Worm (Caenorhabditis elegans): ENCODE results near the gene spin-2.
A peak's percentile ranks its signal among the peaks of the same experiment; 100 is the strongest.

spin-2 gene

DNA sequence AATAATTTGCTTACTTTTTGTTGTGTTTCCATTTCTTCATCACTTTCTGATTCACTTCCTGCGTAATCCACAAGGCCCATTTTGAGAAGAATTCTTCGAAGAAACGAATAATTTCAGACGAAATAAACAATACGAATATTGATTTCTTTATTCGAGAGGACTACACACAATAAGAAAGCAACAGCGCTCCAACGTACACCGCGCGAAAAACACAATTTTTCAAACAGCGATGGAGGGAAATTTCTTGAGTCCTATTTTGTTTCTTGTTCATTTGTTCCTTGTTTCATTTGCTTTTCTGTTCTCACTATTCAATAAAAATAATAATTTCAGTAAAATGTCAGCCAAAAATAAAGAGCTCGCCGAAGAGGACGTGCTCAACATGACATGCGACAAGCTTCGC, 6.9 kb downstream of the spin-2 start, which contains the start of the genes prcc-1 and C39E9.12:
prcc-1 (minus strand) TSS at position 119 of the 400 bp plus-strand sequence.
C39E9.12 (plus strand) TSS at position 331 of the 400 bp plus-strand sequence.
- TF ChIP-seq nhr-25 (tag; optimal IDR thresholded peaks at IDR 0.05) = peak; percentile 58
- no peak for TF ChIP-seq unc-39 (tag; optimal IDR thresholded peaks at IDR 0.05)
- TF ChIP-seq nhr-23 (tag; optimal IDR thresholded peaks at IDR 0.05) = peak; percentile 63
- peak; percentile 45 for TF ChIP-seq lin-39 (tag; optimal IDR thresholded peaks at IDR 0.05)
- peak; percentile 81 for TF ChIP-seq ceh-28 (tag; optimal IDR thresholded peaks at IDR 0.05)
- no peak for TF ChIP-seq jun-1 (tag; optimal IDR thresholded peaks at IDR 0.05)
- no peak for TF ChIP-seq egl-27 (tag; optimal IDR thresholded peaks at IDR 0.05)
- TF ChIP-seq lin-15B (tag; optimal IDR thresholded peaks at IDR 0.05) = peak; percentile 91
- TF ChIP-seq pha-4 (tag; optimal IDR thresholded peaks at IDR 0.05) = peak; percentile 86
- peak; percentile 16 for TF ChIP-seq R02D3.7 (tag; optimal IDR thresholded peaks at IDR 0.05)
- peak; percentile 50 for TF ChIP-seq snpc-4 (tag; optimal IDR thresholded peaks at IDR 0.05)
- TF ChIP-seq nhr-43 (tag; optimal IDR thresholded peaks at IDR 0.05; ENCODE audit: poor library complexity, severe bottlenecking) = peak; percentile 25
- TF ChIP-seq elt-2 (tag; optimal IDR thresholded peaks at IDR 0.05) = peak; percentile 12
- TF ChIP-seq ceh-82 (tag; optimal IDR thresholded peaks at IDR 0.05) = no peak
- peak; percentile 42 for TF ChIP-seq pqm-1 (tag; optimal IDR thresholded peaks at IDR 0.05)
- peak; percentile 29 for TF ChIP-seq egl-5 (tag; optimal IDR thresholded peaks at IDR 0.05)
- no peak for TF ChIP-seq elt-3 (tag; optimal IDR thresholded peaks at IDR 0.05)

DNA sequence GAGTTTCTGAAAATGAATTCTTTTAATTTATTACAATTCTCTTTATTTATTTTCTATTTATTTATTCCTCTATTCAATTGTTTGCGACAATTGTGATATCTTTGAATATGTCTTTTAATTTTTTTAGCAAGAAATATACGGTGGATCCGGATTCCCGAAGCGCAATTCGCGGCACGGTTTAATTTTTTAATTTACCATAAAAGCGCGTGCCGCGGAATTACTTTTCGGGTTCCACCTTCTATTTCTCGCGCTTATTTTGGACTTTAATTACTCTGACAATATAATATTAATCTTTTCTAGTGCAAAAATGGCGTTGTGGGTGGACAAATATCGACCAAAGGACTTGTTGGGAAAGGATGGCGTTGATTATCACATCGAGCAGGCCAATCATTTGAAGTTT, 8.7 kb downstream of the spin-2 start, which contains the start of gene rfc-3:
rfc-3 (plus strand) TSS at position 301 of the 400 bp plus-strand sequence.
- TF ChIP-seq lin-15B (tag; optimal IDR thresholded peaks at IDR 0.05) = no peak

- TF ChIP-seq aly-2 (tag; optimal IDR thresholded peaks at IDR 0.05) (peak; percentile 30), egl-27 (tag; optimal IDR thresholded peaks at IDR 0.05) (no peak)
Measured at ce11 chrIV:13096778-13097177, 10.0 kb downstream of the spin-2 start.

DNA sequence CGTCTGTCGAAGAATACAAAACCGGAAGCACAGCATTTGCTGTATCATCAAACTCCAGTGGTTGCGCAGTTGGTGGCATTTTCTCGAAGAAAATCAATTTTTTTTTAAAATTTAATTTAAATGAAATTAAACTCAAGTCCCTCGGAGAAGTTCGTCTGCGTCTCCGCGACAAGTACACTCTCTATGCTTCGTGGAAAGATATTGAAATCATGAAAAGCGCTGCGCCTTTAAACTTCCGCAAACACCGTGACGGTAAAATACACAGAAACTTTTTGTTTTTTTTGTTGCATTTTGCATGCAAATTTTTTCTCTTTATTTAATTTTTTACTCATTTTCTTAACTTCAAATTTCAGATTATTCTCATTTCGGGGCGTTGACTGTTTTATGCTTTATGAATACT, 11.8 kb downstream of the spin-2 start, which contains the start of the genes dli-1, tin-9.2 and exos-4.1:
dli-1 (minus strand) TSS at position 141 of the 400 bp plus-strand sequence.
tin-9.2 (plus strand) TSS at position 344 of the 400 bp plus-strand sequence.
exos-4.1 (plus strand) TSS at position 348 of the 400 bp plus-strand sequence.
- TF ChIP-seq ZK546.5 (tag; optimal IDR thresholded peaks at IDR 0.05) = no peak
- TF ChIP-seq nhr-25 (tag; optimal IDR thresholded peaks at IDR 0.05) = peak; percentile 35
- no peak for TF ChIP-seq nhr-237 (tag; optimal IDR thresholded peaks at IDR 0.05)
- TF ChIP-seq skn-1 (tag; optimal IDR thresholded peaks at IDR 0.05) = peak; percentile 54
- no peak for TF ChIP-seq unc-39 (tag; optimal IDR thresholded peaks at IDR 0.05)
- no peak for TF ChIP-seq nhr-67 (tag; optimal IDR thresholded peaks at IDR 0.05)
- TF ChIP-seq ceh-28 (tag; optimal IDR thresholded peaks at IDR 0.05) = peak; percentile 54
- no peak for TF ChIP-seq fkh-2 (tag; optimal IDR thresholded peaks at IDR 0.05)
- no peak for TF ChIP-seq nhr-76 (tag; optimal IDR thresholded peaks at IDR 0.05)
- peak; percentile 58 for TF ChIP-seq R02D3.7 (tag; optimal IDR thresholded peaks at IDR 0.05)
- TF ChIP-seq elt-3 (tag; optimal IDR thresholded peaks at IDR 0.05) = no peak
- no peak for TF ChIP-seq nhr-12 (tag; optimal IDR thresholded peaks at IDR 0.05)
- peak; percentile 77 for TF ChIP-seq nfya-1 (tag; optimal IDR thresholded peaks at IDR 0.05; ENCODE audit: insufficient read depth)
- TF ChIP-seq nhr-43 (tag; optimal IDR thresholded peaks at IDR 0.05; ENCODE audit: poor library complexity, severe bottlenecking) = no peak
- TF ChIP-seq mml-1 (tag; optimal IDR thresholded peaks at IDR 0.05) = no peak
- TF ChIP-seq ceh-16 (tag; optimal IDR thresholded peaks at IDR 0.05) = no peak
- no peak for TF ChIP-seq nhr-28 (tag; optimal IDR thresholded peaks at IDR 0.05)
- TF ChIP-seq fkh-10 (GFP tag; optimal IDR thresholded peaks at IDR 0.05) = no peak
- TF ChIP-seq jun-1 (tag; optimal IDR thresholded peaks at IDR 0.05) = peak; percentile 3
- TF ChIP-seq ama-1 (optimal IDR thresholded peaks at IDR 0.05) = no peak
- TF ChIP-seq nhr-77 (tag; optimal IDR thresholded peaks at IDR 0.05) = no peak
- peak; percentile 69 for TF ChIP-seq pha-4 (tag; optimal IDR thresholded peaks at IDR 0.05)
- no peak for TF ChIP-seq daf-12 (tag; optimal IDR thresholded peaks at IDR 0.05)
- no peak for TF ChIP-seq elt-1 (tag; optimal IDR thresholded peaks at IDR 0.05)
- TF ChIP-seq ceh-9 (tag; optimal IDR thresholded peaks at IDR 0.05) = no peak
- no peak for TF ChIP-seq egl-27 (tag; optimal IDR thresholded peaks at IDR 0.05)
- no peak for TF ChIP-seq ztf-11 (tag; optimal IDR thresholded peaks at IDR 0.05)
- no peak for TF ChIP-seq tbx-2 (tag; optimal IDR thresholded peaks at IDR 0.05)
- TF ChIP-seq eor-1 (tag; optimal IDR thresholded peaks at IDR 0.05) = no peak
- no peak for TF ChIP-seq nhr-11 (tag; optimal IDR thresholded peaks at IDR 0.05)
- TF ChIP-seq snpc-4 (tag; optimal IDR thresholded peaks at IDR 0.05) = peak; percentile 31
- no peak for TF ChIP-seq lin-39 (tag; optimal IDR thresholded peaks at IDR 0.05)
- peak; percentile 77 for TF ChIP-seq egl-5 (tag; optimal IDR thresholded peaks at IDR 0.05)
- no peak for TF ChIP-seq ztf-4 (tag; optimal IDR thresholded peaks at IDR 0.05)
- TF ChIP-seq unc-62 (GFP tag; optimal IDR thresholded peaks at IDR 0.05) = no peak
- TF ChIP-seq pqm-1 (tag; optimal IDR thresholded peaks at IDR 0.05) = peak; percentile 14
- TF ChIP-seq nhr-23 (tag; optimal IDR thresholded peaks at IDR 0.05) = peak; percentile 65
- TF ChIP-seq lsy-12 (tag; optimal IDR thresholded peaks at IDR 0.05) = no peak
- no peak for TF ChIP-seq mdl-1 (tag; optimal IDR thresholded peaks at IDR 0.05)
- TF ChIP-seq fos-1 (tag; optimal IDR thresholded peaks at IDR 0.05) = no peak
- no peak for TF ChIP-seq aly-2 (tag; optimal IDR thresholded peaks at IDR 0.05)
- TF ChIP-seq ceh-82 (tag; optimal IDR thresholded peaks at IDR 0.05) = no peak
- TF ChIP-seq sea-2 (GFP tag; optimal IDR thresholded peaks at IDR 0.05) = no peak
- peak; percentile 29 for TF ChIP-seq elt-2 (tag; optimal IDR thresholded peaks at IDR 0.05)

All from whole organism, L3 larva.